Worm (Caenorhabditis elegans) whole organism, young adult: ENCODE data around the gene F52C6.3.

Source experiments
- T07F8.4 ChIP-seq: sonication (generic microtip); optimal IDR thresholded peaks from 2 replicates; lab custom pipeline; 2016; ENCODE audit warnings: mild to moderate bottlenecking, missing genetic modification characterization, moderate library complexity, missing compliant biosample characterization
- akir-1 ChIP-seq: fragments of 200-800 bp; sonication (Bioruptor generic); optimal IDR thresholded peaks from 2 replicates; lab custom pipeline; 2018; ENCODE audit warnings: mild to moderate bottlenecking, missing genetic modification characterization, moderate library complexity, missing compliant biosample characterization
- ama-1 ChIP-seq, 3 experiments: fragments of 150-350 bp in 1 of 3; sonication (generic microtip) in 2 of 3; optimal IDR thresholded peaks; 2 replicates each; lab custom pipeline; 2014 to 2018; ENCODE audit warnings: missing biosample characterization in 2 of 3, missing genetic modification characterization in 2 of 3, missing genetic modification reagents in 2 of 3
- bed-2 ChIP-seq: fragments of 200-800 bp; sonication (Bioruptor generic); IDR thresholded peaks from 2 replicates; pipeline ENCODE4 v1.3.6; 2022; ENCODE audit warnings: missing genetic modification reagents, missing genetic modification characterization, missing compliant biosample characterization
- cebp-1 ChIP-seq, 2 experiments: fragments of 200-800 bp in 1 of 2; sonication (Bioruptor generic) in 1 of 2; sonication (generic microtip) in 1 of 2; IDR thresholded peaks in 1 of 2; optimal IDR thresholded peaks in 1 of 2; 2 replicates each; pipeline versions ENCODE4 v1.3.6 to Lab custom; 2017 to 2022; ENCODE audit warnings: missing compliant biosample characterization in 2 of 2, missing genetic modification characterization in 2 of 2, mild to moderate bottlenecking in 1 of 2, missing genetic modification reagents in 1 of 2, moderate library complexity in 1 of 2
- ceh-79 ChIP-seq: sonication (generic microtip); optimal IDR thresholded peaks from 2 replicates; lab custom pipeline; 2017; ENCODE audit warnings: mild to moderate bottlenecking, missing genetic modification characterization, missing compliant biosample characterization
- dox-1 ChIP-seq: fragments of 200-800 bp; sonication (Bioruptor generic); IDR thresholded peaks from 2 replicates; pipeline ENCODE4 v1.3.6; 2022; ENCODE audit warnings: missing genetic modification reagents, missing genetic modification characterization, missing compliant biosample characterization
- dpff-1 ChIP-seq: sonication (generic microtip); optimal IDR thresholded peaks from 2 replicates; lab custom pipeline; 2017; ENCODE audit warnings: mild to moderate bottlenecking, missing genetic modification characterization, missing compliant biosample characterization
- dpl-1 ChIP-seq: fragments of 150-350 bp; optimal IDR thresholded peaks from 2 replicates; lab custom pipeline; 2014; ENCODE audit warnings: missing biosample characterization, missing genetic modification reagents, missing genetic modification characterization
- lin-26 ChIP-seq: fragments of 200-800 bp; sonication (Bioruptor generic); IDR thresholded peaks from 2 replicates; pipeline ENCODE4 v1.3.6; 2022; ENCODE audit warnings: missing genetic modification reagents, missing genetic modification characterization, missing compliant biosample characterization
- lir-1 ChIP-seq: fragments of 200-800 bp; sonication (Bioruptor generic); conservative IDR thresholded peaks from 2 replicates; pipeline ENCODE4 v1.3.6; 2022; ENCODE audit warnings: missing genetic modification reagents, missing genetic modification characterization, missing compliant biosample characterization
- sea-2 ChIP-seq: fragments of 200-800 bp; sonication (Bioruptor generic); IDR thresholded peaks from 2 replicates; pipeline ENCODE4 v1.3.6; 2022; ENCODE audit warnings: missing genetic modification characterization, missing compliant biosample characterization
- tlf-1 ChIP-seq: fragments of 200-800 bp; sonication (Bioruptor generic); optimal IDR thresholded peaks from 2 replicates; lab custom pipeline; 2018; ENCODE audit warnings: mild to moderate bottlenecking, missing genetic modification characterization, missing compliant biosample characterization
- ztf-6 ChIP-seq: fragments of 200-800 bp; sonication (Bioruptor generic); IDR thresholded peaks from 2 replicates; pipeline ENCODE4 v1.3.6; 2022; ENCODE audit warnings: missing genetic modification reagents, missing genetic modification characterization, missing compliant biosample characterization

DNA sequence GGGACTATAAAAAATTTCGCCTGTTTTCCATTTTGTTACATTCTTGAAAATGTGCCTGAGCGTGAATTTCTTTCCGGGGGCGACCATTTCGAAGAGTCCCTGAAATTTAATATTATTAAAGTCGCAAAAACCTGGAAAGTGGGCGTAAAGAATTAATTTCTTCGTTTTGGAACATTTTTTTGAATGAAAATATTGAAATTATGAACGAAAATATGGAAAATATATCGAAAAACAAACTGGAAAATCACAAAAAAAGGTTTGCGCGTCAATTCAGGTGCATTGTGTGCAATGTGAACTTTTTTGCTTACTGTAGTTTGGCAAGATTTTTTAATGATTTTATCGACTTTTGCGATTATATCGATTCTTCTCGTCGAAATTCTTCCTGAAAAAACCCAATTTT lies 3.5 kb upstream of the F52C6.3 start, which contains the start of gene bath-7:
- TF ChIP-seq dox-1 (GFP tag; lab: Robert Waterston, UW) (no peak), cebp-1 (GFP tag; IDR thresholded peaks at IDR 0.05; lab: Robert Waterston, UW) (no peak), cebp-1 (tag; optimal IDR thresholded peaks at IDR 0.05; lab: Kevin White, UChicago) (no peak), T07F8.4 (tag; lab: Kevin White, UChicago) (no peak), akir-1 (GFP tag; lab: Kevin White, UChicago) (no peak), tlf-1 (GFP tag; lab: Kevin White, UChicago) (no peak), dpl-1 (GFP tag; lab: Kevin White, UChicago) (no peak), sea-2 (GFP tag; lab: Robert Waterston, UW) (no peak), lin-26 (GFP tag; lab: Robert Waterston, UW) (no peak), lir-1 (GFP tag; lab: Robert Waterston, UW) (no peak), ceh-79 (tag; lab: Kevin White, UChicago) (no peak), bed-2 (GFP tag; lab: Robert Waterston, UW) (no peak), ztf-6 (no peak), ama-1 (optimal IDR thresholded peaks at IDR 0.05; lab: Kevin White, UChicago) (no peak), ama-1 (GFP tag; optimal IDR thresholded peaks at IDR 0.05; lab: Kevin White, UChicago) (no peak), dpff-1 (tag; lab: Kevin White, UChicago) (no peak)
